Worm (Caenorhabditis elegans) whole organism, L3 larva: ENCODE results near the gene ceh-27.

Experiments used
- R02D3.7 ChIP-seq: fragments of 150-350 bp; optimal IDR thresholded peaks from 2 replicates; lab custom pipeline; 2014; ENCODE audit warnings: missing biosample characterization, missing genetic modification characterization
- ama-1 ChIP-seq: fragments of 150-350 bp; optimal IDR thresholded peaks from 2 replicates; lab custom pipeline; 2018
- ceh-28 ChIP-seq: fragments of 150-350 bp; optimal IDR thresholded peaks from 2 replicates; lab custom pipeline; 2014; ENCODE audit warnings: missing biosample characterization, missing genetic modification reagents, missing genetic modification characterization
- elt-1 ChIP-seq: fragments of 150-350 bp; optimal IDR thresholded peaks from 2 replicates; lab custom pipeline; 2014; ENCODE audit warnings: missing biosample characterization, missing genetic modification characterization
- elt-2 ChIP-seq: sonication (generic microtip); optimal IDR thresholded peaks from 2 replicates; lab custom pipeline; 2016; ENCODE audit warnings: missing genetic modification reagents, mild to moderate bottlenecking, missing genetic modification characterization, missing compliant biosample characterization
- elt-3 ChIP-seq, 3 experiments: fragments of 150-350 bp in 1 of 3; sonication (generic microtip) in 2 of 3; optimal IDR thresholded peaks; 2 replicates in 2 of 3; 4 replicates in 1 of 3; lab custom pipeline; 2014 to 2017; ENCODE audit warnings: missing biosample characterization in 3 of 3, missing genetic modification characterization in 3 of 3
- fkh-10 ChIP-seq: sonication (generic microtip); optimal IDR thresholded peaks from 2 replicates; lab custom pipeline; 2017; ENCODE audit warnings: missing biosample characterization, missing genetic modification reagents, missing genetic modification characterization
- fos-1 ChIP-seq: fragments of 150-350 bp; optimal IDR thresholded peaks from 2 replicates; lab custom pipeline; 2014; ENCODE audit warnings: missing biosample characterization, missing genetic modification characterization
- mml-1 ChIP-seq: fragments of 150-350 bp; sonication (generic microtip); optimal IDR thresholded peaks from 3 replicates; lab custom pipeline; 2014; ENCODE audit warnings: missing biosample characterization, missing genetic modification characterization
- nfya-1 ChIP-seq: sonication (generic microtip); optimal IDR thresholded peaks from 2 replicates; lab custom pipeline; 2017; ENCODE audit warnings: missing genetic modification characterization, mild to moderate bottlenecking, missing compliant biosample characterization, antibody characterized with exemption, moderate library complexity; ENCODE audit not compliant: insufficient read depth
- nhr-11 ChIP-seq: fragments of 150-350 bp; optimal IDR thresholded peaks from 2 replicates; lab custom pipeline; 2014; ENCODE audit warnings: missing biosample characterization, missing genetic modification characterization
- nhr-23 ChIP-seq: fragments of 150-350 bp; optimal IDR thresholded peaks from 2 replicates; lab custom pipeline; 2014; ENCODE audit warnings: missing biosample characterization, missing genetic modification reagents, missing genetic modification characterization
- nhr-25 ChIP-seq: sonication (generic microtip); optimal IDR thresholded peaks from 2 replicates; lab custom pipeline; 2017; ENCODE audit warnings: missing biosample characterization, missing genetic modification characterization
- nhr-43 ChIP-seq: sonication (generic microtip); optimal IDR thresholded peaks from 2 replicates; lab custom pipeline; 2016; ENCODE audit warnings: mild to moderate bottlenecking, missing genetic modification characterization, missing compliant biosample characterization; ENCODE audit not compliant: poor library complexity, severe bottlenecking
- pha-4 ChIP-seq: fragments of 150-350 bp; optimal IDR thresholded peaks from 2 replicates; lab custom pipeline; 2014; ENCODE audit warnings: missing biosample characterization, missing genetic modification reagents, missing genetic modification characterization
- pqm-1 ChIP-seq: fragments of 150-350 bp; optimal IDR thresholded peaks from 2 replicates; lab custom pipeline; 2017; ENCODE audit warnings: missing biosample characterization, missing genetic modification characterization, inconsistent platforms
- unc-62 ChIP-seq: fragments of 150-350 bp; sonication (generic microtip); optimal IDR thresholded peaks from 4 replicates; lab custom pipeline; 2014; ENCODE audit warnings: missing biosample characterization, missing genetic modification reagents, missing genetic modification characterization

Gene ceh-27

ce11 chrV:11615948-11616681 lies 48.8 kb downstream of the ceh-27 start, which contains the start of gene nlp-24:
Gene nlp-24 (plus strand): TSS chrV:11616376.
- TF ChIP-seq nfya-1 (tag; lab: Kevin White, UChicago), result peak; percentile 23
- TF ChIP-seq nhr-23 (tag; lab: Kevin White, UChicago), result peak; percentile 70
- TF ChIP-seq elt-1 (tag; lab: Kevin White, UChicago), result peak; percentile 91
- TF ChIP-seq nhr-25 (tag; lab: Kevin White, UChicago), result peak; percentile 71
- TF ChIP-seq nhr-43, result peak; percentile 61
- TF ChIP-seq ama-1, result peak; percentile 86
- no peak for TF ChIP-seq fos-1 (tag; lab: Kevin White, UChicago)
- TF ChIP-seq fkh-10 (GFP tag; lab: Kevin White, UChicago), result no peak

ce11 chrV:11614805-11615497 lies 50.0 kb downstream of the ceh-27 start:
- peak; percentile 36 for TF ChIP-seq pqm-1 (tag; lab: Kevin White, UChicago)
- TF ChIP-seq elt-3 (tag; optimal IDR thresholded peaks at IDR 0.05; lab: Kevin White, UChicago), result peak in 2 of 3 experiments; percentile 90 to 97
- TF ChIP-seq pha-4, result no peak
- TF ChIP-seq elt-1 (tag; lab: Kevin White, UChicago), result peak; percentile 97
- peak; percentile 65 for TF ChIP-seq elt-2
- no peak for TF ChIP-seq mml-1 (tag; lab: Kevin White, UChicago)
- no peak for TF ChIP-seq unc-62 (GFP tag; lab: Kevin White, UChicago)
- peak; percentile 80 for TF ChIP-seq nhr-23 (tag; lab: Kevin White, UChicago)
- TF ChIP-seq R02D3.7 (tag; lab: Kevin White, UChicago), result peak; percentile 30
- peak; percentile 93 for TF ChIP-seq nhr-25 (tag; lab: Kevin White, UChicago)
- TF ChIP-seq nhr-43, result peak; percentile 32
- peak; percentile 28 for TF ChIP-seq ceh-28
- TF ChIP-seq, all 47 proteins: peak for 9

- no peak for TF ChIP-seq nhr-11 (tag; lab: Kevin White, UChicago)
- TF ChIP-seq pha-4, result peak; percentile 74
- TF ChIP-seq nhr-43, result no peak
These were observed 51.9 kb downstream of the ceh-27 start, which contains the start of gene tag-290 for ce11 chrV:11613007-11613406. Gene tag-290 (plus strand): TSS chrV:11613307.
